Fruit fly (Drosophila melanogaster) whole organism, embryonic: ENCODE results near the gene CG8097.

Source experiments
- ATbp ChIP-seq: fragments of 200-800 bp; sonication (Bioruptor generic); optimal IDR thresholded peaks from 2 replicates; lab custom pipeline; 2017; ENCODE audit warnings: missing biosample characterization, mild to moderate bottlenecking, missing genetic modification characterization, missing genetic modification reagents
- Bdp1 ChIP-seq: fragments of 200-800 bp; sonication (Bioruptor generic); optimal IDR thresholded peaks from 3 replicates; lab custom pipeline; 2016; ENCODE audit warnings: missing biosample characterization, missing genetic modification characterization
- CG10462 ChIP-seq: fragments of 200-800 bp; sonication (Bioruptor generic); optimal IDR thresholded peaks from 2 replicates; lab custom pipeline; 2016; ENCODE audit warnings: missing biosample characterization, missing genetic modification characterization
- CG12299 ChIP-seq: fragments of 200-800 bp; sonication (Bioruptor generic); optimal IDR thresholded peaks from 2 replicates; lab custom pipeline; 2018; ENCODE audit warnings: missing biosample characterization, mild to moderate bottlenecking, missing genetic modification characterization
- CG17829 ChIP-seq: fragments of 200-800 bp; optimal IDR thresholded peaks from 2 replicates; lab custom pipeline; 2019; ENCODE audit warnings: missing biosample characterization, mild to moderate bottlenecking, missing genetic modification characterization, moderate library complexity
- CG1832 ChIP-seq: fragments of 200-800 bp; sonication (Bioruptor generic); optimal IDR thresholded peaks from 2 replicates; lab custom pipeline; 2017; ENCODE audit warnings: missing biosample characterization, mild to moderate bottlenecking, missing genetic modification characterization, inconsistent platforms
- CG2202 ChIP-seq: fragments of 200-800 bp; sonication (Bioruptor generic); optimal IDR thresholded peaks from 2 replicates; lab custom pipeline; 2018; ENCODE audit warnings: missing biosample characterization, mild to moderate bottlenecking, missing genetic modification characterization
- CG2712 ChIP-seq: fragments of 200-800 bp; optimal IDR thresholded peaks from 3 replicates; lab custom pipeline; 2019; ENCODE audit warnings: missing biosample characterization, mild to moderate bottlenecking, missing genetic modification characterization, moderate library complexity
- CG30020 ChIP-seq: fragments of 200-800 bp; optimal IDR thresholded peaks from 2 replicates; lab custom pipeline; 2019; ENCODE audit warnings: missing biosample characterization, mild to moderate bottlenecking, missing genetic modification characterization, moderate library complexity
- CG30403 ChIP-seq: fragments of 200-800 bp; sonication (Bioruptor generic); optimal IDR thresholded peaks from 3 replicates; lab custom pipeline; 2016; ENCODE audit warnings: missing biosample characterization, missing genetic modification characterization
- CG4328 ChIP-seq: fragments of 200-800 bp; sonication (Bioruptor generic); optimal IDR thresholded peaks from 3 replicates; lab custom pipeline; 2017; ENCODE audit warnings: missing biosample characterization, missing genetic modification reagents, missing genetic modification characterization
- CG4360 ChIP-seq: fragments of 200-800 bp; sonication (Bioruptor generic); IDR thresholded peaks from 2 replicates; pipeline ENCODE4 v1.3.6; 2022; ENCODE audit warnings: missing biosample characterization, missing genetic modification characterization
- CG4617 ChIP-seq: fragments of 200-800 bp; sonication (Bioruptor generic); optimal IDR thresholded peaks from 3 replicates; lab custom pipeline; 2016; ENCODE audit warnings: missing biosample characterization, missing genetic modification characterization, borderline replicate concordance
- CG4707 ChIP-seq: fragments of 200-800 bp; sonication (Bioruptor generic); optimal IDR thresholded peaks from 2 replicates; lab custom pipeline; 2018; ENCODE audit warnings: missing biosample characterization, mild to moderate bottlenecking, missing genetic modification characterization, moderate library complexity
- CG4730 ChIP-seq: fragments of 200-800 bp; sonication (Bioruptor generic); IDR thresholded peaks from 2 replicates; pipeline ENCODE4 v1.3.6; 2022; ENCODE audit warnings: missing biosample characterization, missing genetic modification characterization
- CG6254 ChIP-seq: fragments of 200-800 bp; sonication (Bioruptor generic); optimal IDR thresholded peaks from 3 replicates; lab custom pipeline; 2017; ENCODE audit warnings: mild to moderate bottlenecking, missing biosample characterization, missing genetic modification reagents, missing genetic modification characterization
- CG6272 ChIP-seq: fragments of 200-800 bp; sonication (Bioruptor generic); IDR thresholded peaks from 2 replicates; pipeline ENCODE4 v1.3.6; 2022; ENCODE audit warnings: missing biosample characterization, missing genetic modification characterization
- CG7271 ChIP-seq: fragments of 200-800 bp; sonication (Bioruptor generic); optimal IDR thresholded peaks from 2 replicates; lab custom pipeline; 2018; ENCODE audit warnings: missing biosample characterization, mild to moderate bottlenecking, missing genetic modification characterization, moderate library complexity
- CG8765 ChIP-seq: fragments of 200-800 bp; sonication (Bioruptor generic); IDR thresholded peaks from 2 replicates; pipeline ENCODE4 v1.3.6; 2022; ENCODE audit warnings: missing biosample characterization, missing genetic modification characterization
- CG9817 ChIP-seq: fragments of 200-800 bp; sonication (Bioruptor generic); optimal IDR thresholded peaks from 2 replicates; lab custom pipeline; 2018; ENCODE audit warnings: missing biosample characterization, mild to moderate bottlenecking, missing genetic modification characterization, moderate library complexity
- CG9932 ChIP-seq: fragments of 200-800 bp; sonication (Bioruptor generic); IDR thresholded peaks from 2 replicates; pipeline ENCODE4 v1.3.6; 2022; ENCODE audit warnings: missing biosample characterization, missing genetic modification characterization
- D19B ChIP-seq: fragments of 200-800 bp; sonication (Bioruptor generic); optimal IDR thresholded peaks from 2 replicates; lab custom pipeline; 2017; ENCODE audit warnings: missing biosample characterization, mild to moderate bottlenecking, missing genetic modification characterization
- Dfd ChIP-seq, 2 experiments: fragments of >200 bp; optimal IDR thresholded peaks; 2 replicates each; lab custom pipeline; 2017; ENCODE audit warnings: missing biosample characterization in 2 of 2, missing genetic modification characterization in 2 of 2
- HLHmδ ChIP-seq: fragments of 200-800 bp; sonication (Bioruptor generic); optimal IDR thresholded peaks from 2 replicates; lab custom pipeline; 2018; ENCODE audit warnings: missing biosample characterization, mild to moderate bottlenecking, missing genetic modification characterization, moderate library complexity
- Mrtf ChIP-seq: fragments of 200-800 bp; sonication (Bioruptor generic); IDR thresholded peaks from 3 replicates; pipeline ENCODE4 v1.3.6; 2022; ENCODE audit warnings: missing biosample characterization, missing genetic modification characterization
- Ptx1 ChIP-seq: fragments of 200-800 bp; sonication (Bioruptor generic); IDR thresholded peaks from 2 replicates; pipeline ENCODE4 v1.3.6; 2022; ENCODE audit warnings: missing biosample characterization, missing genetic modification characterization
- ato ChIP-seq: fragments of 200-800 bp; sonication (Bioruptor generic); IDR thresholded peaks from 2 replicates; pipeline ENCODE4 v1.3.6; 2022; ENCODE audit warnings: missing biosample characterization, missing genetic modification characterization; ENCODE audit not compliant: partially characterized antibody
- bab2 ChIP-seq: fragments of 200-800 bp; sonication (Bioruptor generic); optimal IDR thresholded peaks from 2 replicates; lab custom pipeline; 2016; ENCODE audit warnings: missing biosample characterization, missing genetic modification characterization
- chif ChIP-seq, 2 experiments: fragments of 200-800 bp; sonication (Bioruptor generic); optimal IDR thresholded peaks; 3 replicates each; lab custom pipeline; 2016; ENCODE audit warnings: missing biosample characterization in 2 of 2, missing genetic modification characterization in 2 of 2
- ci ChIP-seq: fragments of 200-800 bp; sonication (Bioruptor generic); IDR thresholded peaks from 3 replicates; pipeline ENCODE4 v1.3.6; 2022; ENCODE audit warnings: missing biosample characterization, missing genetic modification characterization
- corto ChIP-seq: fragments of 200-800 bp; sonication (Bioruptor generic); optimal IDR thresholded peaks from 2 replicates; lab custom pipeline; 2016; ENCODE audit warnings: missing biosample characterization, mild to moderate bottlenecking, missing genetic modification characterization, moderate library complexity
- crol ChIP-seq: fragments of 200-800 bp; sonication (Bioruptor generic); IDR thresholded peaks from 2 replicates; pipeline ENCODE4 v1.3.6; 2022; ENCODE audit warnings: missing biosample characterization, missing genetic modification characterization
- dan ChIP-seq: fragments of 200-800 bp; sonication (Bioruptor generic); IDR thresholded peaks from 2 replicates; pipeline ENCODE4 v1.3.6; 2022; ENCODE audit warnings: missing biosample characterization, missing genetic modification characterization
- dimm ChIP-seq: fragments of 200-800 bp; sonication (Bioruptor generic); IDR thresholded peaks from 2 replicates; pipeline ENCODE4 v1.3.6; 2022; ENCODE audit warnings: missing biosample characterization, missing genetic modification characterization
- eve ChIP-seq, 2 experiments: fragments of >200 bp; optimal IDR thresholded peaks; 2 replicates each; lab custom pipeline; 2017; ENCODE audit warnings: missing biosample characterization in 2 of 2, missing genetic modification characterization in 2 of 2
- eyg ChIP-seq: fragments of 200-800 bp; sonication (Bioruptor generic); optimal IDR thresholded peaks from 3 replicates; lab custom pipeline; 2016; ENCODE audit warnings: missing biosample characterization, missing genetic modification characterization
- grn ChIP-seq: fragments of 200-800 bp; sonication (Bioruptor generic); optimal IDR thresholded peaks from 3 replicates; lab custom pipeline; 2017; ENCODE audit warnings: missing biosample characterization, missing genetic modification characterization
- gt ChIP-seq: fragments of 200-800 bp; sonication (Bioruptor generic); IDR thresholded peaks from 2 replicates; pipeline ENCODE4 v1.3.6; 2022; ENCODE audit warnings: missing biosample characterization, missing genetic modification characterization
- ham ChIP-seq: fragments of 200-800 bp; sonication (Bioruptor generic); IDR thresholded peaks from 2 replicates; pipeline ENCODE4 v1.3.6; 2022; ENCODE audit warnings: missing biosample characterization, missing genetic modification characterization
- insv ChIP-seq, 2 experiments: fragments of 200-800 bp; sonication (Bioruptor generic); optimal IDR thresholded peaks; 3 replicates each; lab custom pipeline; 2016 to 2018; ENCODE audit warnings: missing biosample characterization in 2 of 2, missing genetic modification characterization in 2 of 2
- inv ChIP-seq: fragments of 200-800 bp; sonication (Bioruptor generic); IDR thresholded peaks from 2 replicates; pipeline ENCODE4 v1.3.6; 2022; ENCODE audit warnings: missing biosample characterization, missing genetic modification characterization; ENCODE audit not compliant: partially characterized antibody
- jigr1 ChIP-seq: fragments of 200-800 bp; sonication (Bioruptor generic); IDR thresholded peaks from 3 replicates; pipeline ENCODE4 v1.3.6; 2022; ENCODE audit warnings: missing biosample characterization, missing genetic modification characterization
- jumu ChIP-seq: fragments of 200-800 bp; sonication (Bioruptor generic); optimal IDR thresholded peaks from 3 replicates; lab custom pipeline; 2016; ENCODE audit warnings: missing biosample characterization, missing genetic modification characterization
- odd ChIP-seq: fragments of 200-800 bp; sonication (Bioruptor generic); optimal IDR thresholded peaks from 2 replicates; lab custom pipeline; 2017; ENCODE audit warnings: missing biosample characterization, mild to moderate bottlenecking, missing genetic modification characterization
- salm ChIP-seq: fragments of 200-800 bp; sonication (Bioruptor generic); optimal IDR thresholded peaks from 2 replicates; lab custom pipeline; 2018; ENCODE audit warnings: missing biosample characterization, mild to moderate bottlenecking, missing genetic modification characterization
- sc ChIP-seq, 3 experiments: fragments of >200 bp in 2 of 3; fragments of 200-800 bp in 1 of 3; sonication (Bioruptor generic) in 1 of 3; optimal IDR thresholded peaks; 2 replicates in 2 of 3; 3 replicates in 1 of 3; lab custom pipeline; 2017; ENCODE audit warnings: mild to moderate bottlenecking in 1 of 3, missing biosample characterization in 1 of 3, missing genetic modification characterization in 1 of 3, missing genetic modification reagents in 1 of 3
- sd ChIP-seq: fragments of 200-800 bp; sonication (Bioruptor generic); optimal IDR thresholded peaks from 3 replicates; lab custom pipeline; 2018; ENCODE audit warnings: missing biosample characterization, mild to moderate bottlenecking, missing genetic modification characterization, moderate library complexity
- sens ChIP-seq: fragments of 200-800 bp; sonication (Bioruptor generic); peaks from one replicate; lab custom pipeline; 2016; ENCODE audit warnings: missing biosample characterization, missing genetic modification characterization
- sim ChIP-seq: fragments of 200-800 bp; sonication (Bioruptor generic); IDR thresholded peaks from 2 replicates; pipeline ENCODE4 v1.3.6; 2022; ENCODE audit warnings: missing biosample characterization, missing genetic modification characterization
- sob ChIP-seq: fragments of 200-800 bp; sonication (Bioruptor generic); IDR thresholded peaks from 2 replicates; pipeline ENCODE4 v1.3.6; 2022; ENCODE audit warnings: missing biosample characterization, missing genetic modification characterization
- tio ChIP-seq: fragments of 200-800 bp; sonication (Bioruptor generic); optimal IDR thresholded peaks from 2 replicates; lab custom pipeline; 2017; ENCODE audit warnings: missing biosample characterization, missing genetic modification characterization, inconsistent platforms

CG8097 gene

DNA sequence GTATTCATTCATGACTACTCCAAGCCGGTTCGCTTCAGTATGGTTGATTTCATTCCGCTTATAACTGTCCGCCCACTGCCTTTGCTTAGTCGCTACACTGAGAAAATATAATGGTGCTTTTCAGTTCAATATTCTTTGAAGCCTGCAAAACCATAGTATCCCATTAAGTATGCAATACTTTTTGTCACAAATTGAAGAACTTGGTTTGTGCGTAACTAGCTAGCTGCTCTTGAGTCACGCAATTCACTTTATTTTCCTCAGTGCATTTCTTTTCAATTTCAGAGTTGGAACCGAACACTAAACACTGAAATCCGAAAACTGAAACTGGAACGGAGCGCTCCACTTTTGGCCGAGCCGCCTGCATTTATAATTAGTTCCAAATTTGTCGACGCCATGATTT lies 16.7 kb downstream of the CG8097 start (continued):
- TF ChIP-seq crol (GFP tag; lab: Robert Waterston, UW) (no peak), chif (GFP tag; optimal IDR thresholded peaks at IDR 0.05; lab: Kevin White, UChicago) (peak; percentile 12 to 40), D19B (GFP tag; lab: Kevin White, UChicago) (no peak), CG8765 (GFP tag; lab: Robert Waterston, UW) (no peak), CG2712 (peak; percentile 46), CG30403 (GFP tag; lab: Kevin White, UChicago) (peak; percentile 47), ATbp (GFP tag; lab: Kevin White, UChicago) (peak; percentile 53), Ptx1 (peak; percentile 68), bab2 (GFP tag; lab: Kevin White, UChicago) (peak; percentile 24), ham (GFP tag; lab: Robert Waterston, UW) (0 out of 2 replicates have a peak, but pooled peaks have one; percentile 12), eve (GFP tag; optimal IDR thresholded peaks at IDR 0.05; lab: Kevin White, UChicago) (peak in 1 of 2 experiments; percentile 69), ato (GFP tag; lab: Robert Waterston, UW) (no peak), CG4328 (GFP tag; lab: Kevin White, UChicago) (no peak), sim (GFP tag; lab: Robert Waterston, UW) (no peak), CG6272 (GFP tag; lab: Robert Waterston, UW) (0 out of 2 replicates have a peak, but pooled peaks have one; percentile 47), Bdp1 (GFP tag; lab: Kevin White, UChicago) (no peak), jumu (GFP tag; lab: Kevin White, UChicago) (peak; percentile 29), CG4360 (GFP tag; lab: Robert Waterston, UW) (no peak), CG4617 (no peak), ci (GFP tag; lab: Robert Waterston, UW) (peak; percentile 74; the same call in 2 of the 3 replicates), CG9932 (GFP tag; lab: Robert Waterston, UW) (peak; percentile 59), CG10462 (GFP tag; lab: Kevin White, UChicago) (no peak), odd (peak; percentile 26), CG9817 (peak; percentile 65), sob (GFP tag; lab: Robert Waterston, UW) (peak; percentile 49; the same call in 1 of the 2 replicates), tio (peak; percentile 2), CG4730 (GFP tag; lab: Robert Waterston, UW) (peak; percentile 55), CG2202 (no peak), sens (GFP tag; lab: Kevin White, UChicago) (peak; percentile 79), salm (tag; lab: Kevin White, UChicago) (no peak), grn (GFP tag; lab: Kevin White, UChicago) (no peak), insv (GFP tag; optimal IDR thresholded peaks at IDR 0.05; lab: Kevin White, UChicago) (no peak), CG1832 (no peak), CG6254 (GFP tag; lab: Kevin White, UChicago) (no peak), inv (GFP tag; lab: Robert Waterston, UW) (no peak), sd (no peak), eyg (GFP tag; lab: Kevin White, UChicago) (no peak), Mrtf (GFP tag; lab: Robert Waterston, UW) (peak; percentile 62; the same call in 2 of the 3 replicates), CG4707 (GFP tag; lab: Kevin White, UChicago) (no peak), dimm (no peak), sc (optimal IDR thresholded peaks at IDR 0.05; lab: Kevin White, UChicago) (no peak), sc (GFP tag; optimal IDR thresholded peaks at IDR 0.05; lab: Kevin White, UChicago) (no peak), corto (GFP tag; lab: Kevin White, UChicago) (no peak), CG7271 (no peak), dan (no peak), HLHmδ (no peak), Dfd (GFP tag; optimal IDR thresholded peaks at IDR 0.05; lab: Kevin White, UChicago) (no peak), jigr1 (GFP tag; lab: Robert Waterston, UW) (no peak), gt (GFP tag; lab: Robert Waterston, UW) (no peak), CG30020 (tag; lab: Kevin White, UChicago) (no peak), CG17829 (tag; lab: Kevin White, UChicago) (peak; percentile 48), CG12299 (peak; percentile 24)
